Fruit fly (Drosophila melanogaster): Measurements from ENCODE around the gene obst-B.

Gene obst-B

DNA sequence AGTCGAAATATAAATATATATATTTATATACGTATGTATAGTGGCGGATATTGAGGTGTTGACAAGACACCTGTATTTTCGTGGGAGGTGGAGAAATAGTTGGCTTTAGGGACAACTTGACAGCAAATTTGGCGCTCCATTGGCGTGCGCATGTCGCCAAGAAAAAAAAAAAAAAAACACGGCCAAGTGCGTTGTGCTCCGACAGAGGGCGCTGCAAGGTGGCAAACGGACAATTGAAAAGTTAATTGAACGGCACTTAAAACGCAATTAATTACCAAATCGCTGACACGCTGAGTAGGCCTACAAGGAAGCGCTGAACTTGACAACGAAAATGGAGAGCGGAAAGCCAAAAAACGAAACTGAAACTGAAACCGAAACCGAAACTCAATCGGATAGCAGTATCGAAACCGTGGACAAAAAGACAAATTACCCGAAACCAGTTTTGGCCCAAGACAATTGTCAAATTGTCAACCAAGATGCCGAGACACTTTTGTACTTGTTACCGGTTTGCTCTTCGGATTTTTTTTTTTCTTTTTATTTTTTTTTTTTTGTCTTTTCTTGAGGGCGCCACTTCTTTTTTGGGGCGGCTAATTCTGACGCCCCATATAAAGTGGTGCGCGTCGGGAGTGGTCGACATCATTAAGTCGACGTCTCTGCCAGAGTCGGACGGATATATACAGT lies 21.2 kb downstream of the obst-B start, which contains the start of gene Cpr31A:
TSS of gene Cpr31A (plus strand) at position 631 of the 681 bp plus-strand sequence.
- TF ChIP-seq pad (GFP tag; optimal IDR thresholded peaks at IDR 0.05) (no peak), cnc (optimal IDR thresholded peaks at IDR 0.05) (no peak), CG7045 (GFP tag; optimal IDR thresholded peaks at IDR 0.05) (no peak), bab1 (GFP tag; optimal IDR thresholded peaks at IDR 0.05) (no peak), CG14711 (tag; optimal IDR thresholded peaks at IDR 0.05) (no peak), Crg-1 (GFP tag; optimal IDR thresholded peaks at IDR 0.05) (no peak), CG1620 (GFP tag; optimal IDR thresholded peaks at IDR 0.05) (no peak), ovo (GFP tag; optimal IDR thresholded peaks at IDR 0.05) (no peak), tj (GFP tag; optimal IDR thresholded peaks at IDR 0.05) (no peak), cic (GFP tag; optimal IDR thresholded peaks at IDR 0.05) (no peak)

DNA sequence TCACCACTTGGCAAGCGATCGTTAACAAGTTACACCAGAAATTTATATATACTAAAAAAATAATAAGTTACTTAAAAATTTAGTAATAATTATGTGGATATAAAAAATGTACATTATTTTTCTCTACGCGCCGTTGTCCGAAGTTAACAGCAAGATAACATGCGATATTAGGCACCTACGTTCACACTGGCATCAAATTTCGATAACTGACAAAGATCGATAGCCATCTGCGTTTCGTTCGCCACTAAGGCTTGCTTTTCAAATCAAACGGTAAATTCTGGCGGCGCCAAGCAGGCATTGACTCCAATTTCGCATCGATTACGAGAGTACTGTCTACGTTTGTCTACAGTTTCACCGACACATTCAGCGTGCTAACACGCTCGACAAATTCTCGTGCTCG lies 24.2 kb downstream of the obst-B start, which contains the start of gene Pen:
TSS of gene Pen (plus strand) at position 196 of the 400 bp plus-strand sequence.
- no peak for TF ChIP-seq Hr96 (GFP tag; optimal IDR thresholded peaks at IDR 0.05)
- TF ChIP-seq CG1620 (GFP tag; optimal IDR thresholded peaks at IDR 0.05) = no peak
- no peak for TF ChIP-seq cic (GFP tag; optimal IDR thresholded peaks at IDR 0.05)
- no peak for TF ChIP-seq cnc (optimal IDR thresholded peaks at IDR 0.05)
- TF ChIP-seq CG11617 (GFP tag; optimal IDR thresholded peaks at IDR 0.05) = no peak
- no peak for TF ChIP-seq Clk (GFP tag; optimal IDR thresholded peaks at IDR 0.05)
- no peak for TF ChIP-seq pad (GFP tag; optimal IDR thresholded peaks at IDR 0.05)
- TF ChIP-seq ovo (GFP tag; optimal IDR thresholded peaks at IDR 0.05) = no peak
- no peak for TF ChIP-seq tj (GFP tag; optimal IDR thresholded peaks at IDR 0.05)
- TF ChIP-seq CG33017 (tag; optimal IDR thresholded peaks at IDR 0.05) = no peak
- TF ChIP-seq Crg-1 (GFP tag; optimal IDR thresholded peaks at IDR 0.05) = no peak
- no peak for TF ChIP-seq kay (GFP tag; ENCODE audit: borderline replicate concordance)
- TF ChIP-seq CG7045 (GFP tag; optimal IDR thresholded peaks at IDR 0.05) = no peak
- no peak for TF ChIP-seq CG5204 (GFP tag; optimal IDR thresholded peaks at IDR 0.05)
- TF ChIP-seq CG12768 (GFP tag; optimal IDR thresholded peaks at IDR 0.05) = no peak
- no peak for TF ChIP-seq toe (GFP tag; optimal IDR thresholded peaks at IDR 0.05)
- TF ChIP-seq CG14711 (tag; optimal IDR thresholded peaks at IDR 0.05) = no peak

- TF ChIP-seq bab1 (GFP tag; optimal IDR thresholded peaks at IDR 0.05) (peak; percentile 86), CG7045 (GFP tag; optimal IDR thresholded peaks at IDR 0.05) (no peak), Hr96 (GFP tag; optimal IDR thresholded peaks at IDR 0.05) (peak; percentile 27), CG14711 (tag; optimal IDR thresholded peaks at IDR 0.05) (peak; percentile 56), CG7101 (tag; optimal IDR thresholded peaks at IDR 0.05) (peak; percentile 52), pad (GFP tag; optimal IDR thresholded peaks at IDR 0.05) (peak; percentile 65), CG1620 (GFP tag; optimal IDR thresholded peaks at IDR 0.05) (peak; percentile 3), CG12768 (GFP tag; optimal IDR thresholded peaks at IDR 0.05) (no peak)
Measured at dm6 chr2L:10057236-10057635, 24.7 kb downstream of the obst-B start.

- TF ChIP-seq Clk (GFP tag; optimal IDR thresholded peaks at IDR 0.05) = no peak
- TF ChIP-seq kay (GFP tag; ENCODE audit: borderline replicate concordance) = no peak
- TF ChIP-seq ovo (GFP tag; optimal IDR thresholded peaks at IDR 0.05) = no peak
- no peak for TF ChIP-seq Crg-1 (GFP tag; optimal IDR thresholded peaks at IDR 0.05)
- no peak for TF ChIP-seq CG7045 (GFP tag; optimal IDR thresholded peaks at IDR 0.05)
Measured at dm6 chr2L:10060516-10060915, 28.0 kb downstream of the obst-B start, which contains the start of gene Spn31A. Spn31A (plus strand) TSS chr2L:10060816.

- TF ChIP-seq bab1 (GFP tag; optimal IDR thresholded peaks at IDR 0.05) (peak; percentile 29), CG12768 (GFP tag; optimal IDR thresholded peaks at IDR 0.05) (no peak)
Measured at dm6 chr2L:10061276-10061675, 28.8 kb downstream of the obst-B start.

- no peak for TF ChIP-seq tj (GFP tag; optimal IDR thresholded peaks at IDR 0.05)
- TF ChIP-seq Clk (GFP tag; optimal IDR thresholded peaks at IDR 0.05) = no peak
- TF ChIP-seq Mnt (GFP tag; optimal IDR thresholded peaks at IDR 0.05) = no peak
- TF ChIP-seq cic (GFP tag; optimal IDR thresholded peaks at IDR 0.05) = no peak
- TF ChIP-seq CG12768 (GFP tag; optimal IDR thresholded peaks at IDR 0.05) = no peak
- no peak for TF ChIP-seq CG1620 (GFP tag; optimal IDR thresholded peaks at IDR 0.05)
Measured at dm6 chr2L:10064754-10065153, 32.3 kb downstream of the obst-B start.

All from whole organism, adult.